Fruit fly (Drosophila melanogaster) whole organism, embryonic: ENCODE measurements around the gene Lsd-1.

Source experiments
- ATbp ChIP-seq: fragments of 200-800 bp; sonication (Bioruptor generic); optimal IDR thresholded peaks from 2 replicates; lab custom pipeline; 2017; ENCODE audit warnings: missing biosample characterization, mild to moderate bottlenecking, missing genetic modification characterization, missing genetic modification reagents
- CG11504 ChIP-seq: fragments of 200-800 bp; sonication (Bioruptor generic); optimal IDR thresholded peaks from 3 replicates; lab custom pipeline; 2019; ENCODE audit warnings: missing biosample characterization, mild to moderate bottlenecking, missing genetic modification characterization, moderate library complexity
- CG11695 ChIP-seq: fragments of 200-800 bp; sonication (Bioruptor generic); IDR thresholded peaks from 3 replicates; pipeline ENCODE4 v1.3.6; 2022; ENCODE audit warnings: missing biosample characterization, missing genetic modification characterization
- CG11696 ChIP-seq: fragments of 200-800 bp; sonication (Bioruptor generic); IDR thresholded peaks from 2 replicates; pipeline ENCODE4 v1.3.6; 2022; ENCODE audit warnings: missing biosample characterization, missing genetic modification characterization
- CG12391 ChIP-seq: fragments of 200-800 bp; sonication (Bioruptor generic); optimal IDR thresholded peaks from 3 replicates; lab custom pipeline; 2018; ENCODE audit warnings: missing biosample characterization, mild to moderate bottlenecking, missing genetic modification characterization, moderate library complexity
- CG15269 ChIP-seq: fragments of 200-800 bp; sonication (Bioruptor generic); optimal IDR thresholded peaks from 2 replicates; lab custom pipeline; 2018; ENCODE audit warnings: missing biosample characterization, mild to moderate bottlenecking, missing genetic modification characterization, moderate library complexity
- CG15479 ChIP-seq: fragments of 200-800 bp; sonication (Bioruptor generic); optimal IDR thresholded peaks from 3 replicates; lab custom pipeline; 2019; ENCODE audit warnings: missing biosample characterization, mild to moderate bottlenecking, missing genetic modification characterization, moderate library complexity
- CG15601 ChIP-seq: fragments of 200-800 bp; sonication (Bioruptor generic); optimal IDR thresholded peaks from 3 replicates; lab custom pipeline; 2019; ENCODE audit warnings: missing biosample characterization, mild to moderate bottlenecking, missing genetic modification characterization, moderate library complexity
- CG17359 ChIP-seq: fragments of 200-800 bp; sonication (Bioruptor generic); optimal IDR thresholded peaks from 3 replicates; lab custom pipeline; 2018; ENCODE audit warnings: missing biosample characterization, mild to moderate bottlenecking, missing genetic modification characterization, moderate library complexity
- CG17612 ChIP-seq: fragments of 200-800 bp; sonication (Bioruptor generic); IDR thresholded peaks from 2 replicates; pipeline ENCODE4 v1.3.6; 2022; ENCODE audit warnings: missing biosample characterization, missing genetic modification characterization
- CG18262 ChIP-seq: fragments of 200-800 bp; optimal IDR thresholded peaks from 3 replicates; lab custom pipeline; 2019; ENCODE audit warnings: missing biosample characterization, mild to moderate bottlenecking, missing genetic modification characterization, moderate library complexity
- CG2199 ChIP-seq: fragments of 200-800 bp; sonication (Bioruptor generic); IDR thresholded peaks from 3 replicates; pipeline ENCODE4 v1.3.6; 2022; ENCODE audit warnings: missing biosample characterization, missing genetic modification characterization
- CG30403 ChIP-seq: fragments of 200-800 bp; sonication (Bioruptor generic); optimal IDR thresholded peaks from 3 replicates; lab custom pipeline; 2016; ENCODE audit warnings: missing biosample characterization, missing genetic modification characterization
- CG31388 ChIP-seq: fragments of 200-800 bp; sonication (Bioruptor generic); optimal IDR thresholded peaks from 2 replicates; lab custom pipeline; 2016; ENCODE audit warnings: missing biosample characterization, missing genetic modification characterization
- CG42726 ChIP-seq: fragments of 200-800 bp; sonication (Bioruptor generic); IDR thresholded peaks from 2 replicates; pipeline ENCODE4 v1.3.6; 2022; ENCODE audit warnings: missing biosample characterization, missing genetic modification characterization; ENCODE audit not compliant: partially characterized antibody
- CG4424 ChIP-seq: fragments of 200-800 bp; sonication (Bioruptor generic); optimal IDR thresholded peaks from 3 replicates; lab custom pipeline; 2016; ENCODE audit warnings: missing biosample characterization, missing genetic modification characterization
- CG6175 ChIP-seq: fragments of 200-800 bp; sonication (Bioruptor generic); IDR thresholded peaks from 3 replicates; pipeline ENCODE4 v1.3.6; 2022; ENCODE audit warnings: missing biosample characterization, missing genetic modification characterization
- CG6791 ChIP-seq: fragments of 200-800 bp; sonication (Bioruptor generic); IDR thresholded peaks from 3 replicates; pipeline ENCODE4 v1.3.6; 2022; ENCODE audit warnings: missing biosample characterization, missing genetic modification characterization; ENCODE audit not compliant: partially characterized antibody
- CG7372 ChIP-seq: fragments of 200-800 bp; sonication (Bioruptor generic); IDR thresholded peaks from 2 replicates; pipeline ENCODE4 v1.3.6; 2022; ENCODE audit warnings: missing biosample characterization, missing genetic modification characterization
- CG7556 ChIP-seq: fragments of 200-800 bp; sonication (Bioruptor generic); optimal IDR thresholded peaks from 2 replicates; lab custom pipeline; 2017; ENCODE audit warnings: missing biosample characterization, mild to moderate bottlenecking, missing genetic modification characterization
- CG7745 ChIP-seq: fragments of 200-800 bp; sonication (Bioruptor generic); optimal IDR thresholded peaks from 2 replicates; lab custom pipeline; 2018; ENCODE audit warnings: missing biosample characterization, mild to moderate bottlenecking, missing genetic modification characterization, moderate library complexity
- CG7839 ChIP-seq: fragments of 200-800 bp; sonication (Bioruptor generic); optimal IDR thresholded peaks from 3 replicates; lab custom pipeline; 2018; ENCODE audit warnings: missing biosample characterization, mild to moderate bottlenecking, missing genetic modification characterization, moderate library complexity
- CoRest ChIP-seq: fragments of 200-800 bp; sonication (Bioruptor generic); optimal IDR thresholded peaks from 3 replicates; lab custom pipeline; 2018; ENCODE audit warnings: missing biosample characterization, mild to moderate bottlenecking, missing genetic modification characterization, moderate library complexity
- Doc2 ChIP-seq: fragments of 200-800 bp; sonication (Bioruptor generic); IDR thresholded peaks from 2 replicates; pipeline ENCODE4 v1.3.6; 2022; ENCODE audit warnings: missing biosample characterization, missing genetic modification characterization
- Drgx ChIP-seq: fragments of 200-800 bp; sonication (Bioruptor generic); IDR thresholded peaks from 2 replicates; pipeline ENCODE4 v1.3.6; 2022; ENCODE audit warnings: missing biosample characterization, missing genetic modification characterization
- Gsc ChIP-seq: fragments of 200-800 bp; sonication (Bioruptor generic); IDR thresholded peaks from 2 replicates; pipeline ENCODE4 v1.3.6; 2022; ENCODE audit warnings: missing biosample characterization, missing genetic modification characterization
- HLH4C ChIP-seq: fragments of 200-800 bp; sonication (Bioruptor generic); IDR thresholded peaks from 3 replicates; pipeline ENCODE4 v1.3.6; 2022; ENCODE audit warnings: missing biosample characterization, missing genetic modification characterization; ENCODE audit not compliant: partially characterized antibody
- Med ChIP-seq: fragments of 200-800 bp; sonication (Bioruptor generic); peaks from one replicate; lab custom pipeline; 2016; ENCODE audit warnings: missing biosample characterization, missing genetic modification characterization, mild to moderate bottlenecking, inconsistent platforms, moderate library complexity
- Oli ChIP-seq: fragments of 200-800 bp; sonication (Bioruptor generic); optimal IDR thresholded peaks from 2 replicates; lab custom pipeline; 2018; ENCODE audit warnings: missing biosample characterization, mild to moderate bottlenecking, missing genetic modification characterization, moderate library complexity
- Pdp1 ChIP-seq, 2 experiments: fragments of 200-800 bp; sonication (Bioruptor generic); optimal IDR thresholded peaks; 3 replicates each; lab custom pipeline; 2016; ENCODE audit warnings: missing biosample characterization in 2 of 2, missing genetic modification characterization in 2 of 2, mild to moderate bottlenecking in 1 of 2, moderate library complexity in 1 of 2
- Scr ChIP-seq: fragments of 200-800 bp; sonication (Bioruptor generic); IDR thresholded peaks from 2 replicates; pipeline ENCODE4 v1.3.6; 2022; ENCODE audit warnings: missing biosample characterization, missing genetic modification characterization; ENCODE audit not compliant: partially characterized antibody
- Sox100B ChIP-seq: fragments of 200-800 bp; sonication (Bioruptor generic); optimal IDR thresholded peaks from 3 replicates; lab custom pipeline; 2018; ENCODE audit warnings: missing biosample characterization, mild to moderate bottlenecking, missing genetic modification characterization
- Tbp ChIP-seq: fragments of >200 bp; optimal IDR thresholded peaks from 2 replicates; lab custom pipeline; 2018; ENCODE audit warnings: missing biosample characterization, missing genetic modification characterization
- ci ChIP-seq: fragments of 200-800 bp; sonication (Bioruptor generic); IDR thresholded peaks from 3 replicates; pipeline ENCODE4 v1.3.6; 2022; ENCODE audit warnings: missing biosample characterization, missing genetic modification characterization
- cwo ChIP-seq: fragments of 200-800 bp; sonication (Bioruptor generic); optimal IDR thresholded peaks from 3 replicates; lab custom pipeline; 2017; ENCODE audit warnings: missing biosample characterization, missing genetic modification characterization, mild to moderate bottlenecking, moderate library complexity, missing genetic modification reagents
- en ChIP-seq: fragments of 200-800 bp; sonication (Bioruptor generic); optimal IDR thresholded peaks from 2 replicates; lab custom pipeline; 2016; ENCODE audit warnings: missing biosample characterization, missing genetic modification characterization
- eve ChIP-seq, 2 experiments: fragments of >200 bp; optimal IDR thresholded peaks; 2 replicates each; lab custom pipeline; 2017; ENCODE audit warnings: missing biosample characterization in 2 of 2, missing genetic modification characterization in 2 of 2
- ewg ChIP-seq: fragments of 200-800 bp; sonication (Bioruptor generic); optimal IDR thresholded peaks from 3 replicates; lab custom pipeline; 2017; ENCODE audit warnings: mild to moderate bottlenecking, missing biosample characterization, missing genetic modification reagents, missing genetic modification characterization
- gem ChIP-seq: fragments of 200-800 bp; sonication (Bioruptor generic); optimal IDR thresholded peaks from 2 replicates; lab custom pipeline; 2019; ENCODE audit warnings: missing biosample characterization, mild to moderate bottlenecking, missing genetic modification characterization, moderate library complexity
- mirr ChIP-seq: fragments of 200-800 bp; sonication (Bioruptor generic); optimal IDR thresholded peaks from 3 replicates; lab custom pipeline; 2018; ENCODE audit warnings: missing biosample characterization, mild to moderate bottlenecking, missing genetic modification characterization
- oc ChIP-seq: fragments of 200-800 bp; sonication (Bioruptor generic); optimal IDR thresholded peaks from 2 replicates; lab custom pipeline; 2018; ENCODE audit warnings: missing biosample characterization, mild to moderate bottlenecking, missing genetic modification characterization, moderate library complexity
- otp ChIP-seq: fragments of 200-800 bp; sonication (Bioruptor generic); IDR thresholded peaks from 3 replicates; pipeline ENCODE4, ENCODE4 v1.3.6; 2022; ENCODE audit warnings: missing biosample characterization, missing genetic modification characterization
- phol ChIP-seq: fragments of 200-800 bp; sonication (Bioruptor generic); optimal IDR thresholded peaks from 3 replicates; lab custom pipeline; 2018; ENCODE audit warnings: missing biosample characterization, mild to moderate bottlenecking, missing genetic modification characterization, moderate library complexity
- run ChIP-seq: fragments of 200-800 bp; sonication (Bioruptor generic); optimal IDR thresholded peaks from 3 replicates; lab custom pipeline; 2018; ENCODE audit warnings: missing biosample characterization, mild to moderate bottlenecking, missing genetic modification characterization
- sens ChIP-seq: fragments of 200-800 bp; sonication (Bioruptor generic); peaks from one replicate; lab custom pipeline; 2016; ENCODE audit warnings: missing biosample characterization, missing genetic modification characterization
- so ChIP-seq: fragments of 200-800 bp; sonication (Bioruptor generic); IDR thresholded peaks from 3 replicates; pipeline ENCODE4 v1.3.6; 2022; ENCODE audit warnings: missing biosample characterization, missing genetic modification characterization
- ssp ChIP-seq: fragments of 200-800 bp; sonication (Bioruptor generic); IDR thresholded peaks from 2 replicates; pipeline ENCODE4 v1.3.6; 2022; ENCODE audit warnings: missing biosample characterization, missing genetic modification characterization
- tx ChIP-seq: fragments of 200-800 bp; sonication (Bioruptor generic); optimal IDR thresholded peaks from 2 replicates; lab custom pipeline; 2016; ENCODE audit warnings: missing biosample characterization, missing genetic modification characterization
- unpg ChIP-seq: fragments of 200-800 bp; sonication (Bioruptor generic); optimal IDR thresholded peaks from 3 replicates; lab custom pipeline; 2018; ENCODE audit warnings: missing biosample characterization, mild to moderate bottlenecking, missing genetic modification characterization, moderate library complexity

The Lsd-1 gene

DNA sequence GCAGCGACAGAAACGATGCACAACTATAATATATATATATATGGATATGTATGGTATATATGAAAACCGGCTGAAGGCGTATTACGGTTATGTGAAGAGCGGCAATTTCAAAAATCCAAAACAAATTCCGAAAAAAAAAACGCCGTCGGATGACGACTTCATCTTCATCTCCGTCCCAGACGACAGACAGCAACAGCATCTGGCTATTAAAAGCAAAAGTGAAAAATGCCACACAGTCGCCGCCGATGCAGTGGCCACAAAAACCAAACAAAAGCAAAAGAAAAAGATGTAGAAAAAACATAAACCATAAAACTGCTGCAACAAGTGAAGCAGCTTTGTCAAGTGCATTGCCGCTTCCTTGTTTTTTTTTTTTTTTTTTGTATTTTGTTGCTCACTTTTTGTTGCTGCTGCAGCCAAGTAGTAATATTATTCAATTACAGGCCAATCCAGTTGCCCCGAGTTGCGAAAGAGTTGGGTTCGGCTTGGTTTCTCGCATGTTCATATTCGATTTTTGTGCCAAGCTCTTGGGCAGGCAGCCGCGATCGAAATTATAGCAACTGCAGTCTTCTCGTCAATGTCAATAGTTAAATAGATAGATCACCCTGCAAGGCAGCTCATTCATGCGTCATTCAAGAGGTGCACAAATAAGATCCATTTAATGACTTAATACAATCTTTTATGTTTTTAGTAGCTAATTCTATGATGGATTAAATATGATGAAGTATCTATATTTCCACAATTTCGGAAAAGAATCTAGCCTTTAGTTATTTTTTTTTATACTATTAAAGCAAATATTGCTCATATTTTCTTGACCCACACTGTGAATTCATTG is 28.9 kb upstream of the Lsd-1 start (continued):
- TF ChIP-seq Doc2 (no peak), Drgx (GFP tag; lab: Robert Waterston, UW) (peak; percentile 67), so (GFP tag; lab: Robert Waterston, UW) (no peak), CG30403 (GFP tag; lab: Kevin White, UChicago) (peak; percentile 15), CG7745 (no peak), Scr (GFP tag; lab: Robert Waterston, UW) (no peak), Sox100B (GFP tag; lab: Kevin White, UChicago) (peak; percentile 41), CG7839 (tag; lab: Kevin White, UChicago) (peak; percentile 14), gem (peak; percentile 52), phol (peak; percentile 41), CG11695 (GFP tag; lab: Robert Waterston, UW) (peak; percentile 13; the same call in 1 of the 3 replicates), unpg (GFP tag; lab: Kevin White, UChicago) (peak; percentile 23), sens (peak; percentile 75), CG12391 (peak; percentile 25), oc (tag; lab: Kevin White, UChicago) (peak; percentile 18), Gsc (GFP tag; lab: Robert Waterston, UW) (no peak), Oli (tag; lab: Kevin White, UChicago) (peak; percentile 27), ATbp (peak; percentile 40), CG4424 (no peak), CG15269 (tag; lab: Kevin White, UChicago) (peak; percentile 31), CG7556 (GFP tag; lab: Kevin White, UChicago) (peak; percentile 1), ci (GFP tag; lab: Robert Waterston, UW) (peak; percentile 40; the same call in 1 of the 3 replicates), CG17359 (tag; lab: Kevin White, UChicago) (peak; percentile 7), CG2199 (GFP tag; lab: Robert Waterston, UW) (0 out of 3 replicates have a peak, but pooled peaks have one; percentile 63), CG15601 (tag; lab: Kevin White, UChicago) (no peak), CG31388 (peak; percentile 3), otp (no peak), eve (GFP tag; optimal IDR thresholded peaks at IDR 0.05; lab: Kevin White, UChicago) (peak in 1 of 2 experiments; percentile 81), Pdp1 (GFP tag; optimal IDR thresholded peaks at IDR 0.05; lab: Kevin White, UChicago) (peak in 1 of 2 experiments; percentile 11), CG11696 (peak; percentile 58), CoRest (tag; lab: Kevin White, UChicago) (no peak), tx (GFP tag; lab: Kevin White, UChicago) (no peak), run (no peak), CG11504 (tag; lab: Kevin White, UChicago) (peak; percentile 28), CG7372 (no peak), en (GFP tag; lab: Kevin White, UChicago) (peak; percentile 2)
- TF ChIP-seq, all 482 proteins: peak for 42

- TF ChIP-seq Med (peak; percentile 46), cwo (GFP tag; lab: Kevin White, UChicago) (peak; percentile 4), CG6175 (GFP tag; lab: Robert Waterston, UW) (0 out of 3 replicates have a peak, but pooled peaks have one; percentile 27), CG18262 (tag; lab: Kevin White, UChicago) (no peak), ewg (GFP tag; lab: Kevin White, UChicago) (peak; percentile 18), HLH4C (0 out of 3 replicates have a peak, but pooled peaks have one; percentile 20), CG15479 (GFP tag; lab: Kevin White, UChicago) (peak; percentile 46), CG6791 (0 out of 3 replicates have a peak, but pooled peaks have one; percentile 21), Tbp (GFP tag; lab: Kevin White, UChicago) (peak; percentile 21), ssp (GFP tag; lab: Robert Waterston, UW) (no peak), ci (GFP tag; lab: Robert Waterston, UW) (0 out of 3 replicates have a peak, but pooled peaks have one; percentile 10), CG42726 (GFP tag; lab: Robert Waterston, UW) (peak; percentile 33; the same call in 1 of the 2 replicates), mirr (GFP tag; lab: Kevin White, UChicago) (no peak), CG17612 (no peak)
These were observed 28.0 kb upstream of the Lsd-1 start for dm6 chr3R:23735648-23736047.
